Worm (Caenorhabditis elegans) whole organism, young adult: ENCODE measurements around the gene F13A2.4.

Source experiments
- Y79H2A.3 ChIP-seq: fragments of 200-800 bp; sonication (Bioruptor generic); conservative IDR thresholded peaks from 2 replicates; pipeline ENCODE4 v1.3.6; 2022; ENCODE audit warnings: missing genetic modification reagents, missing genetic modification characterization, missing compliant biosample characterization
- ama-1 ChIP-seq, 3 experiments: fragments of 150-350 bp in 1 of 3; sonication (generic microtip) in 2 of 3; optimal IDR thresholded peaks; 2 replicates each; lab custom pipeline; 2014 to 2018; ENCODE audit warnings: missing biosample characterization in 2 of 3, missing genetic modification characterization in 2 of 3, missing genetic modification reagents in 2 of 3
- ets-4 ChIP-seq: fragments of 200-800 bp; sonication (Bioruptor generic); optimal IDR thresholded peaks from 2 replicates; lab custom pipeline; 2018; ENCODE audit warnings: mild to moderate bottlenecking, missing genetic modification characterization, missing compliant biosample characterization
- pha-4 ChIP-seq: fragments of 150-350 bp; sonication (generic microtip); optimal IDR thresholded peaks from 2 replicates; lab custom pipeline; 2014; ENCODE audit warnings: missing biosample characterization, missing genetic modification reagents, missing genetic modification characterization
- snpc-4 ChIP-seq, 5 experiments: fragments of 150-350 bp in 1 of 5; sonication (generic microtip) in 4 of 5; optimal IDR thresholded peaks; 2 replicates each; lab custom pipeline; 2014 to 2018; ENCODE audit warnings: missing genetic modification characterization in 5 of 5, missing biosample characterization in 3 of 5, antibody characterized with exemption in 2 of 5, mild to moderate bottlenecking in 2 of 5, missing compliant biosample characterization in 2 of 5, missing genotype in 2 of 5, moderate library complexity in 2 of 5, missing genetic modification reagents in 1 of 5

DNA sequence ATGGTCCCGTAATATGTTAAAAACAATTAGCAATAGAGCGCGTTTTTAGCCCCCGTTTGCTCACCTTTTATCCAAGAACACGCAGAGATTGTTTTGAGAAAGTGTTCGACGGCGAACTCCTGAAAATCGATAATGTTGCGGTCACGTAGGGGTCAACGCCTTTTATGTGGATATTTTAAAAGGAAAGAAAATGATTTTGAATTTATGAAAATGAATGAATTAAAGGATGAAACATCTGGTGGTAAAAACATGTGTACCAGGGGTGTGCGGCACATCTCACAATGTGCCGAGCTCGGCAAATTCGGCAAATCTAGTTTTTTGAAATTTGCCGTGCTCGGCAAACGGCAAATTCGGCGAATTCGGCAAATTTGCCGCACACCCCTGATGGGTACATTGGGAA, at the start of gene F13A2.4:
- no peak for TF ChIP-seq ama-1 (optimal IDR thresholded peaks at IDR 0.05; lab: Kevin White, UChicago)
- no peak for TF ChIP-seq ama-1 (GFP tag; optimal IDR thresholded peaks at IDR 0.05; lab: Kevin White, UChicago)
- TF ChIP-seq pha-4 (tag; lab: Kevin White, UChicago) = no peak
- no peak for TF ChIP-seq snpc-4 (GFP tag; optimal IDR thresholded peaks at IDR 0.05; lab: Kevin White, UChicago)
- TF ChIP-seq snpc-4 (tag; optimal IDR thresholded peaks at IDR 0.05; lab: Kevin White, UChicago) = no peak
- no peak for TF ChIP-seq ets-4
- no peak for TF ChIP-seq Y79H2A.3 (GFP tag; lab: Robert Waterston, UW)
